Fruit fly (Drosophila melanogaster) whole organism, embryonic: ENCODE measurements around the gene CG42759.

Experiments used
- Ada2b ChIP-seq: fragments of 200-800 bp; sonication (Bioruptor generic); IDR thresholded peaks from 2 replicates; pipeline ENCODE4 v1.3.6; 2022; ENCODE audit warnings: missing biosample characterization, missing genetic modification characterization
- Adf1 ChIP-seq: fragments of 200-800 bp; sonication (Bioruptor generic); IDR thresholded peaks from 2 replicates; pipeline ENCODE4 v1.3.6; 2022; ENCODE audit warnings: missing biosample characterization, missing genetic modification characterization
- Aef1 ChIP-seq: fragments of 200-800 bp; sonication (Bioruptor generic); IDR thresholded peaks from 3 replicates; pipeline ENCODE4 v1.3.6; 2022; ENCODE audit warnings: missing biosample characterization, missing genetic modification characterization
- CG11723 ChIP-seq: fragments of 200-800 bp; sonication (Bioruptor generic); optimal IDR thresholded peaks from 2 replicates; lab custom pipeline; 2017; ENCODE audit warnings: missing biosample characterization, mild to moderate bottlenecking, missing genetic modification characterization
- CG12219 ChIP-seq: fragments of 200-800 bp; sonication (Bioruptor generic); optimal IDR thresholded peaks from 3 replicates; lab custom pipeline; 2018; ENCODE audit warnings: missing biosample characterization, mild to moderate bottlenecking, missing genetic modification characterization
- CG13424 ChIP-seq: fragments of 200-800 bp; sonication (Bioruptor generic); optimal IDR thresholded peaks from 2 replicates; lab custom pipeline; 2019; ENCODE audit warnings: missing biosample characterization, mild to moderate bottlenecking, missing genetic modification characterization, moderate library complexity
- CG14050 ChIP-seq: fragments of 200-800 bp; sonication (Bioruptor generic); IDR thresholded peaks from 3 replicates; pipeline ENCODE4 v1.3.6; 2022; ENCODE audit warnings: missing biosample characterization, missing genetic modification characterization
- CG14710 ChIP-seq: fragments of 200-800 bp; sonication (Bioruptor generic); optimal IDR thresholded peaks from 3 replicates; lab custom pipeline; 2019; ENCODE audit warnings: missing biosample characterization, mild to moderate bottlenecking, missing genetic modification characterization, moderate library complexity
- CG16813 ChIP-seq: fragments of 200-800 bp; sonication (Bioruptor generic); IDR thresholded peaks from 3 replicates; pipeline ENCODE4 v1.3.6; 2022; ENCODE audit warnings: missing biosample characterization, missing genetic modification characterization; ENCODE audit not compliant: partially characterized antibody
- CG17328 ChIP-seq: fragments of 200-800 bp; sonication (Bioruptor generic); IDR thresholded peaks from 2 replicates; pipeline ENCODE4 v1.3.6; 2022; ENCODE audit warnings: missing biosample characterization, missing genetic modification characterization
- CG17385 ChIP-seq: fragments of 200-800 bp; sonication (Bioruptor generic); optimal IDR thresholded peaks from 3 replicates; lab custom pipeline; 2018; ENCODE audit warnings: missing biosample characterization, mild to moderate bottlenecking, missing genetic modification characterization
- CG17802 ChIP-seq: fragments of 200-800 bp; sonication (Bioruptor generic); optimal IDR thresholded peaks from 2 replicates; lab custom pipeline; 2018; ENCODE audit warnings: missing biosample characterization, mild to moderate bottlenecking, missing genetic modification characterization, moderate library complexity
- CG32767 ChIP-seq: fragments of 200-800 bp; sonication (Bioruptor generic); IDR thresholded peaks from 2 replicates; pipeline ENCODE4 v1.3.6; 2022; ENCODE audit warnings: missing biosample characterization, missing genetic modification characterization
- CG3281 ChIP-seq: fragments of 200-800 bp; sonication (Bioruptor generic); optimal IDR thresholded peaks from 3 replicates; lab custom pipeline; 2017; ENCODE audit warnings: missing biosample characterization, mild to moderate bottlenecking, missing genetic modification characterization
- CG34224 ChIP-seq: fragments of 200-800 bp; sonication (Bioruptor generic); IDR thresholded peaks from 3 replicates; pipeline ENCODE4 v1.3.6; 2022; ENCODE audit warnings: missing biosample characterization, missing genetic modification characterization; ENCODE audit not compliant: partially characterized antibody
- CG4730 ChIP-seq: fragments of 200-800 bp; sonication (Bioruptor generic); IDR thresholded peaks from 2 replicates; pipeline ENCODE4 v1.3.6; 2022; ENCODE audit warnings: missing biosample characterization, missing genetic modification characterization
- CG6254 ChIP-seq: fragments of 200-800 bp; sonication (Bioruptor generic); optimal IDR thresholded peaks from 3 replicates; lab custom pipeline; 2017; ENCODE audit warnings: mild to moderate bottlenecking, missing biosample characterization, missing genetic modification reagents, missing genetic modification characterization
- CG6272 ChIP-seq: fragments of 200-800 bp; sonication (Bioruptor generic); IDR thresholded peaks from 2 replicates; pipeline ENCODE4 v1.3.6; 2022; ENCODE audit warnings: missing biosample characterization, missing genetic modification characterization
- CG6813 ChIP-seq: fragments of 200-800 bp; sonication (Bioruptor generic); optimal IDR thresholded peaks from 2 replicates; lab custom pipeline; 2017; ENCODE audit warnings: missing biosample characterization, missing genetic modification characterization, mild to moderate bottlenecking, moderate library complexity, missing genetic modification reagents
- CG7271 ChIP-seq: fragments of 200-800 bp; sonication (Bioruptor generic); optimal IDR thresholded peaks from 2 replicates; lab custom pipeline; 2018; ENCODE audit warnings: missing biosample characterization, mild to moderate bottlenecking, missing genetic modification characterization, moderate library complexity
- CG7963 ChIP-seq: fragments of 200-800 bp; sonication (Bioruptor generic); IDR thresholded peaks from 3 replicates; pipeline ENCODE4 v1.3.6; 2022; ENCODE audit warnings: missing biosample characterization, missing genetic modification characterization; ENCODE audit not compliant: partially characterized antibody
- CG8765 ChIP-seq: fragments of 200-800 bp; sonication (Bioruptor generic); IDR thresholded peaks from 2 replicates; pipeline ENCODE4 v1.3.6; 2022; ENCODE audit warnings: missing biosample characterization, missing genetic modification characterization
- Dref ChIP-seq: fragments of 200-800 bp; sonication (Bioruptor generic); IDR thresholded peaks from 2 replicates; pipeline ENCODE4 v1.3.6; 2022; ENCODE audit warnings: missing biosample characterization, missing genetic modification characterization
- E2f2 ChIP-seq: fragments of 200-800 bp; sonication (Bioruptor generic); IDR thresholded peaks from 2 replicates; pipeline ENCODE4 v1.3.6; 2022; ENCODE audit warnings: missing biosample characterization, missing genetic modification characterization
- ERR ChIP-seq: fragments of 200-800 bp; sonication (Bioruptor generic); optimal IDR thresholded peaks from 2 replicates; lab custom pipeline; 2016; ENCODE audit warnings: missing biosample characterization, missing genetic modification characterization
- Elba2 ChIP-seq: fragments of 200-800 bp; sonication (Bioruptor generic); optimal IDR thresholded peaks from 3 replicates; lab custom pipeline; 2016; ENCODE audit warnings: missing biosample characterization, missing genetic modification characterization
- Hand ChIP-seq: fragments of 200-800 bp; sonication (Bioruptor generic); optimal IDR thresholded peaks from 2 replicates; lab custom pipeline; 2017; ENCODE audit warnings: mild to moderate bottlenecking, missing biosample characterization, missing genetic modification reagents, missing genetic modification characterization
- Hr39 ChIP-seq: fragments of >200 bp; optimal IDR thresholded peaks from 2 replicates; lab custom pipeline; 2017
- MTF-1 ChIP-seq: fragments of 200-800 bp; sonication (Bioruptor generic); optimal IDR thresholded peaks from 2 replicates; lab custom pipeline; 2018; ENCODE audit warnings: missing biosample characterization, mild to moderate bottlenecking, missing genetic modification characterization, borderline replicate concordance
- Tbp ChIP-seq: fragments of >200 bp; optimal IDR thresholded peaks from 2 replicates; lab custom pipeline; 2018; ENCODE audit warnings: missing biosample characterization, missing genetic modification characterization
- Usf ChIP-seq: fragments of 200-800 bp; sonication (Bioruptor generic); optimal IDR thresholded peaks from 2 replicates; lab custom pipeline; 2017; ENCODE audit warnings: missing genotype, missing biosample characterization, missing genetic modification characterization
- YL-1 ChIP-seq: fragments of 200-800 bp; sonication (Bioruptor generic); optimal IDR thresholded peaks from 3 replicates; lab custom pipeline; 2017; ENCODE audit warnings: missing biosample characterization, mild to moderate bottlenecking, missing genetic modification characterization
- ab ChIP-seq: fragments of 200-800 bp; sonication (Bioruptor generic); optimal IDR thresholded peaks from 2 replicates; lab custom pipeline; 2016; ENCODE audit warnings: missing biosample characterization, missing genetic modification characterization
- ato ChIP-seq: fragments of 200-800 bp; sonication (Bioruptor generic); IDR thresholded peaks from 2 replicates; pipeline ENCODE4 v1.3.6; 2022; ENCODE audit warnings: missing biosample characterization, missing genetic modification characterization; ENCODE audit not compliant: partially characterized antibody
- bigmax ChIP-seq: fragments of 200-800 bp; sonication (Bioruptor generic); optimal IDR thresholded peaks from 2 replicates; lab custom pipeline; 2018; ENCODE audit warnings: missing biosample characterization, mild to moderate bottlenecking, missing genetic modification characterization
- crc ChIP-seq: fragments of 200-800 bp; sonication (Bioruptor generic); optimal IDR thresholded peaks from 2 replicates; lab custom pipeline; 2016; ENCODE audit warnings: missing biosample characterization, missing genetic modification characterization
- dati ChIP-seq: fragments of 200-800 bp; sonication (Bioruptor generic); IDR thresholded peaks from 2 replicates; pipeline ENCODE4 v1.3.6; 2022; ENCODE audit warnings: missing biosample characterization, missing genetic modification characterization
- dmrt99B ChIP-seq: fragments of 200-800 bp; sonication (Bioruptor generic); optimal IDR thresholded peaks from 2 replicates; lab custom pipeline; 2018; ENCODE audit warnings: missing biosample characterization, mild to moderate bottlenecking, missing genetic modification characterization, moderate library complexity
- dysf ChIP-seq: fragments of 200-800 bp; sonication (Bioruptor generic); IDR thresholded peaks from 3 replicates; pipeline ENCODE4 v1.3.6; 2022; ENCODE audit warnings: missing biosample characterization, missing genetic modification characterization
- grn ChIP-seq: fragments of 200-800 bp; sonication (Bioruptor generic); optimal IDR thresholded peaks from 3 replicates; lab custom pipeline; 2017; ENCODE audit warnings: missing biosample characterization, missing genetic modification characterization
- hkb ChIP-seq, 2 experiments: fragments of 200-800 bp in 1 of 2; fragments of >200 bp in 1 of 2; sonication (Bioruptor generic) in 1 of 2; IDR thresholded peaks in 1 of 2; optimal IDR thresholded peaks in 1 of 2; 2 replicates each; pipeline versions ENCODE4 v1.3.6 to Lab custom; 2017 to 2022; ENCODE audit warnings: missing biosample characterization in 1 of 2, missing genetic modification characterization in 1 of 2
- kni ChIP-seq: fragments of 200-800 bp; sonication (Bioruptor generic); optimal IDR thresholded peaks from 3 replicates; lab custom pipeline; 2017; ENCODE audit warnings: mild to moderate bottlenecking, missing biosample characterization, missing genetic modification reagents, missing genetic modification characterization
- mam ChIP-seq: fragments of 200-800 bp; sonication (Bioruptor generic); optimal IDR thresholded peaks from 3 replicates; lab custom pipeline; 2016; ENCODE audit warnings: missing biosample characterization, missing genetic modification characterization
- ranshi ChIP-seq: fragments of 200-800 bp; sonication (Bioruptor generic); IDR thresholded peaks from 2 replicates; pipeline ENCODE4 v1.3.6; 2022; ENCODE audit warnings: missing biosample characterization, missing genetic modification characterization
- repo ChIP-seq: fragments of 200-800 bp; sonication (Bioruptor generic); optimal IDR thresholded peaks from 2 replicates; lab custom pipeline; 2016; ENCODE audit warnings: missing biosample characterization, missing genetic modification characterization
- row ChIP-seq: fragments of 200-800 bp; sonication (Bioruptor generic); IDR thresholded peaks from 3 replicates; pipeline ENCODE4 v1.3.6; 2022; ENCODE audit warnings: missing biosample characterization, missing genetic modification characterization
- slp2 ChIP-seq: fragments of 200-800 bp; sonication (Bioruptor generic); optimal IDR thresholded peaks from 2 replicates; lab custom pipeline; 2016; ENCODE audit warnings: missing biosample characterization, missing genetic modification characterization
- tll ChIP-seq, 2 experiments: fragments of 200-800 bp in 1 of 2; fragments of >200 bp in 1 of 2; sonication (Bioruptor generic) in 1 of 2; optimal IDR thresholded peaks; 2 replicates each; lab custom pipeline; 2017 to 2019; ENCODE audit warnings: missing biosample characterization in 2 of 2, missing genetic modification characterization in 2 of 2, mild to moderate bottlenecking in 1 of 2, moderate library complexity in 1 of 2

The CG42759 gene

DNA sequence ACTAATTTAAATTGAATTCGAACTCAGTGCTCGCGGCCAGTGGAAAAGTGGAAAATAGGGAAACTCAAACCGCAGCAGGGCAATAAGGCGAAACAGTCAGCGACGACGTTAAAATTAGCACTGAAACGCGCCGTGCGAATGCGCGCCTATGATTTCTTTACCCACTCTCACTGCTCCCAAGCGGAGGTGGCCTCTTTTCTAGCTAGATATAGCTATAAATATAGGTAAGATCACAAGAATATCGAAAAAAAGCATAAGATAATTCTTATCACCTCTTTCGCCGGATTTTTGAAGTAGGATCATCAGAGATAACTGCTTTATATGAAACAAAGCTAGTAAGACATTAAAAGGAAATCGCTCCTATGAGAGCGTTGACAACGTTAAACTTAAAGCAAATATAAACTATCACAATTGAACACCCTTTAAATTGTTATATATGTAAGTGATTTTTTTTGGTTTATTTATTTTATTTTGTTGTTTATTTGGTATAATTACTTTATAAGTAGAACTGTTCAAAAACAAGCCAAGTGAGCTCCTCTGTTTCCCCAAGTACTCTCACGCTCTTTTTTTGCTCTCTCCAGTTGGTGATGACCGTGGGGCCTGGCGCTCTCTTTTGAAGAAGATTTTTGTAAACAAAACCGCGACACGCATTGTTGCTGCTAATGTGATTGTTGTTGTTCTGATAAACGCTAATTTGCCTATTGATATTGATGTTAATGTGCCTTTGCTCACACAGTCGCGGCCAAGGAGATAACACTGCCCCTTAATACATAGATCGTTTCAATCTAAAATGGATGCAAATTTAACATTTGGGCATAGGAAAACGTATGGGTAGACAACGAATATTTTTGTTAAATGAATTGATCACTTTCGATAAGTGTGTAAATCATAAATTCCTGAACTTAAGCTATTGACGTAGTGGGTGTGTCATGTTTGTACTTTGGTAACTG is 2.9 kb upstream of the CG42759 start, which contains the start of gene tws (continued):
- TF ChIP-seq ab (no peak), row (GFP tag; lab: Robert Waterston, UW) (peak; percentile 90), Tbp (GFP tag; lab: Kevin White, UChicago) (no peak), Adf1 (peak; percentile 7; the same call in 1 of the 2 replicates), Aef1 (peak; percentile 28; the same call in 1 of the 3 replicates), CG6813 (GFP tag; lab: Kevin White, UChicago) (no peak), CG17385 (peak; percentile 30), CG17802 (no peak), CG7271 (tag; lab: Kevin White, UChicago) (no peak), Ada2b (GFP tag; lab: Robert Waterston, UW) (peak; percentile 58), CG17328 (GFP tag; lab: Robert Waterston, UW) (peak; percentile 23; the same call in 1 of the 2 replicates), CG32767 (GFP tag; lab: Robert Waterston, UW) (peak; percentile 52; the same call in 1 of the 2 replicates), tll (GFP tag; optimal IDR thresholded peaks at IDR 0.05; lab: Kevin White, UChicago) (no peak), Dref (GFP tag; lab: Robert Waterston, UW) (no peak), Elba2 (GFP tag; lab: Kevin White, UChicago) (no peak), dmrt99B (tag; lab: Kevin White, UChicago) (peak; percentile 48), CG14710 (tag; lab: Kevin White, UChicago) (peak; percentile 0), CG12219 (GFP tag; lab: Kevin White, UChicago) (peak; percentile 62), repo (GFP tag; lab: Kevin White, UChicago) (no peak), kni (no peak), Hand (GFP tag; lab: Kevin White, UChicago) (peak; percentile 46), Hr39 (lab: Kevin White, UChicago) (no peak), bigmax (no peak), E2f2 (GFP tag; lab: Robert Waterston, UW) (peak; percentile 57), hkb (optimal IDR thresholded peaks at IDR 0.05; lab: Kevin White, UChicago) (no peak), hkb (GFP tag; IDR thresholded peaks at IDR 0.05; lab: Robert Waterston, UW) (peak; percentile 77), grn (GFP tag; lab: Kevin White, UChicago) (no peak), YL-1 (GFP tag; lab: Kevin White, UChicago) (no peak), crc (peak; percentile 6), CG14050 (GFP tag; lab: Robert Waterston, UW) (no peak; the same call in 2 of the 3 replicates), CG34224 (no peak), CG6272 (GFP tag; lab: Robert Waterston, UW) (no peak), CG3281 (GFP tag; lab: Kevin White, UChicago) (peak; percentile 72), MTF-1 (GFP tag; lab: Kevin White, UChicago) (peak; percentile 48), CG6254 (peak; percentile 54), CG4730 (GFP tag; lab: Robert Waterston, UW) (no peak), dati (peak; percentile 50; the same call in 1 of the 2 replicates), ato (GFP tag; lab: Robert Waterston, UW) (no peak), dysf (GFP tag; lab: Robert Waterston, UW) (peak; percentile 66), CG7963 (GFP tag; lab: Robert Waterston, UW) (no peak), CG8765 (GFP tag; lab: Robert Waterston, UW) (no peak), ERR (GFP tag; lab: Kevin White, UChicago) (no peak), CG16813 (GFP tag; lab: Robert Waterston, UW) (no peak), CG13424 (tag; lab: Kevin White, UChicago) (peak; percentile 49), ranshi (peak; percentile 45; the same call in 1 of the 2 replicates), slp2 (peak; percentile 30), mam (GFP tag; lab: Kevin White, UChicago) (peak; percentile 48), Usf (GFP tag; lab: Kevin White, UChicago) (no peak), CG11723 (GFP tag; lab: Kevin White, UChicago) (peak; percentile 42)
